Worm (Caenorhabditis elegans) whole organism, L3 larva: ENCODE data around the gene enu-3.5.

Experiments
- R02D3.7 ChIP-seq: fragments of 150-350 bp; optimal IDR thresholded peaks from 2 replicates; lab custom pipeline; 2014; ENCODE audit warnings: missing biosample characterization, missing genetic modification characterization
- aly-2 ChIP-seq: fragments of 150-350 bp; optimal IDR thresholded peaks from 2 replicates; lab custom pipeline; 2014; ENCODE audit warnings: missing biosample characterization, missing genetic modification characterization
- ama-1 ChIP-seq: fragments of 150-350 bp; optimal IDR thresholded peaks from 2 replicates; lab custom pipeline; 2018
- ceh-16 ChIP-seq: sonication (generic microtip); optimal IDR thresholded peaks from 2 replicates; lab custom pipeline; 2017; ENCODE audit warnings: missing biosample characterization, missing genetic modification characterization
- ceh-28 ChIP-seq: fragments of 150-350 bp; optimal IDR thresholded peaks from 2 replicates; lab custom pipeline; 2014; ENCODE audit warnings: missing biosample characterization, missing genetic modification reagents, missing genetic modification characterization
- daf-12 ChIP-seq: fragments of 150-350 bp; optimal IDR thresholded peaks from 2 replicates; lab custom pipeline; 2014; ENCODE audit warnings: missing biosample characterization, missing genetic modification reagents, missing genetic modification characterization
- elt-1 ChIP-seq: fragments of 150-350 bp; optimal IDR thresholded peaks from 2 replicates; lab custom pipeline; 2014; ENCODE audit warnings: missing biosample characterization, missing genetic modification characterization
- elt-2 ChIP-seq: sonication (generic microtip); optimal IDR thresholded peaks from 2 replicates; lab custom pipeline; 2016; ENCODE audit warnings: missing genetic modification reagents, mild to moderate bottlenecking, missing genetic modification characterization, missing compliant biosample characterization
- elt-3 ChIP-seq, 3 experiments: fragments of 150-350 bp in 1 of 3; sonication (generic microtip) in 2 of 3; optimal IDR thresholded peaks; 2 replicates in 2 of 3; 4 replicates in 1 of 3; lab custom pipeline; 2014 to 2017; ENCODE audit warnings: missing biosample characterization in 3 of 3, missing genetic modification characterization in 3 of 3
- fkh-10 ChIP-seq: sonication (generic microtip); optimal IDR thresholded peaks from 2 replicates; lab custom pipeline; 2017; ENCODE audit warnings: missing biosample characterization, missing genetic modification reagents, missing genetic modification characterization
- fkh-2 ChIP-seq: fragments of 150-350 bp; optimal IDR thresholded peaks from 2 replicates; lab custom pipeline; 2014; ENCODE audit warnings: missing biosample characterization, missing genetic modification reagents, missing genetic modification characterization
- fos-1 ChIP-seq: fragments of 150-350 bp; optimal IDR thresholded peaks from 2 replicates; lab custom pipeline; 2014; ENCODE audit warnings: missing biosample characterization, missing genetic modification characterization
- hmg-11 ChIP-seq: sonication (generic microtip); optimal IDR thresholded peaks from 2 replicates; lab custom pipeline; 2016; ENCODE audit warnings: missing genetic modification characterization, missing compliant biosample characterization
- jun-1 ChIP-seq: fragments of 150-350 bp; optimal IDR thresholded peaks from 2 replicates; lab custom pipeline; 2014; ENCODE audit warnings: missing biosample characterization, missing genetic modification reagents, missing genetic modification characterization
- lin-15B ChIP-seq: fragments of 150-350 bp; optimal IDR thresholded peaks from 2 replicates; lab custom pipeline; 2014; ENCODE audit warnings: missing biosample characterization, missing genetic modification characterization
- lin-39 ChIP-seq: fragments of 150-350 bp; optimal IDR thresholded peaks from 2 replicates; lab custom pipeline; 2018; ENCODE audit warnings: missing biosample characterization, missing genetic modification reagents, missing genetic modification characterization
- mdl-1 ChIP-seq: fragments of 150-350 bp; optimal IDR thresholded peaks from 2 replicates; lab custom pipeline; 2014; ENCODE audit warnings: missing biosample characterization, missing genetic modification characterization
- mml-1 ChIP-seq: fragments of 150-350 bp; sonication (generic microtip); optimal IDR thresholded peaks from 3 replicates; lab custom pipeline; 2014; ENCODE audit warnings: missing biosample characterization, missing genetic modification characterization
- nfya-1 ChIP-seq: sonication (generic microtip); optimal IDR thresholded peaks from 2 replicates; lab custom pipeline; 2017; ENCODE audit warnings: missing genetic modification characterization, mild to moderate bottlenecking, missing compliant biosample characterization, antibody characterized with exemption, moderate library complexity; ENCODE audit not compliant: insufficient read depth
- nhr-11 ChIP-seq: fragments of 150-350 bp; optimal IDR thresholded peaks from 2 replicates; lab custom pipeline; 2014; ENCODE audit warnings: missing biosample characterization, missing genetic modification characterization
- nhr-12 ChIP-seq: fragments of 150-350 bp; optimal IDR thresholded peaks from 2 replicates; lab custom pipeline; 2014; ENCODE audit warnings: missing biosample characterization, missing genetic modification characterization
- nhr-23 ChIP-seq: fragments of 150-350 bp; optimal IDR thresholded peaks from 2 replicates; lab custom pipeline; 2014; ENCODE audit warnings: missing biosample characterization, missing genetic modification reagents, missing genetic modification characterization
- nhr-237 ChIP-seq: fragments of 150-350 bp; optimal IDR thresholded peaks from 2 replicates; lab custom pipeline; 2014; ENCODE audit warnings: missing biosample characterization, missing genetic modification characterization
- nhr-25 ChIP-seq: sonication (generic microtip); optimal IDR thresholded peaks from 2 replicates; lab custom pipeline; 2017; ENCODE audit warnings: missing biosample characterization, missing genetic modification characterization
- nhr-28 ChIP-seq: fragments of 150-350 bp; optimal IDR thresholded peaks from 2 replicates; lab custom pipeline; 2014; ENCODE audit warnings: missing biosample characterization, missing genetic modification characterization
- nhr-67 ChIP-seq: fragments of 150-350 bp; optimal IDR thresholded peaks from 2 replicates; lab custom pipeline; 2014; ENCODE audit warnings: missing biosample characterization, missing genetic modification characterization
- nhr-76 ChIP-seq: fragments of 150-350 bp; sonication (generic microtip); optimal IDR thresholded peaks from 5 replicates; lab custom pipeline; 2014; ENCODE audit warnings: missing biosample characterization, missing genetic modification characterization
- nhr-77 ChIP-seq: fragments of 150-350 bp; optimal IDR thresholded peaks from 2 replicates; lab custom pipeline; 2014; ENCODE audit warnings: missing biosample characterization, missing genetic modification characterization
- pha-4 ChIP-seq: fragments of 150-350 bp; optimal IDR thresholded peaks from 2 replicates; lab custom pipeline; 2014; ENCODE audit warnings: missing biosample characterization, missing genetic modification reagents, missing genetic modification characterization
- pqm-1 ChIP-seq: fragments of 150-350 bp; optimal IDR thresholded peaks from 2 replicates; lab custom pipeline; 2017; ENCODE audit warnings: missing biosample characterization, missing genetic modification characterization, inconsistent platforms
- sea-2 ChIP-seq: fragments of 150-350 bp; sonication (generic microtip); optimal IDR thresholded peaks from 4 replicates; lab custom pipeline; 2014; ENCODE audit warnings: missing biosample characterization, missing genetic modification reagents, missing genetic modification characterization
- skn-1 ChIP-seq: fragments of 150-350 bp; optimal IDR thresholded peaks from 2 replicates; lab custom pipeline; 2014; ENCODE audit warnings: missing biosample characterization, missing genetic modification characterization
- snpc-4 ChIP-seq: fragments of 150-350 bp; optimal IDR thresholded peaks from 2 replicates; lab custom pipeline; 2014; ENCODE audit warnings: missing biosample characterization, missing genetic modification characterization
- unc-39 ChIP-seq: sonication (generic microtip); optimal IDR thresholded peaks from 4 replicates; lab custom pipeline; 2017; ENCODE audit warnings: missing biosample characterization, missing genetic modification characterization
- zag-1 ChIP-seq: fragments of 150-350 bp; optimal IDR thresholded peaks from 2 replicates; lab custom pipeline; 2014; ENCODE audit warnings: missing biosample characterization, missing genetic modification characterization
- ztf-11 ChIP-seq: fragments of 150-350 bp; optimal IDR thresholded peaks from 2 replicates; lab custom pipeline; 2014; ENCODE audit warnings: missing biosample characterization, missing genetic modification characterization
- ztf-4 ChIP-seq: fragments of 150-350 bp; optimal IDR thresholded peaks from 2 replicates; lab custom pipeline; 2014; ENCODE audit warnings: missing biosample characterization, missing genetic modification characterization

Gene enu-3.5

ce11 chrIII:12877527-12878234 lies at the start of gene enu-3.5, which contains the start of gene cec-7:
TSS of gene enu-3.5 (plus strand) at chrIII:12878196.
TSS of gene cec-7 (minus strand) at chrIII:12877577.
- no peak for TF ChIP-seq nhr-76 (tag; lab: Kevin White, UChicago)
- no peak for TF ChIP-seq zag-1 (tag; lab: Kevin White, UChicago)
- TF ChIP-seq elt-2 (tag; lab: Kevin White, UChicago) = no peak
- no peak for TF ChIP-seq unc-39
- no peak for TF ChIP-seq fkh-2 (tag; lab: Kevin White, UChicago)
- no peak for TF ChIP-seq fkh-10 (GFP tag; lab: Kevin White, UChicago)
- no peak for TF ChIP-seq nhr-28 (tag; lab: Kevin White, UChicago)
- no peak for TF ChIP-seq nhr-23 (tag; lab: Kevin White, UChicago)
- TF ChIP-seq jun-1 (tag; lab: Kevin White, UChicago) = no peak
- no peak for TF ChIP-seq nhr-77 (tag; lab: Kevin White, UChicago)
- no peak for TF ChIP-seq lin-39
- no peak for TF ChIP-seq daf-12

DNA sequence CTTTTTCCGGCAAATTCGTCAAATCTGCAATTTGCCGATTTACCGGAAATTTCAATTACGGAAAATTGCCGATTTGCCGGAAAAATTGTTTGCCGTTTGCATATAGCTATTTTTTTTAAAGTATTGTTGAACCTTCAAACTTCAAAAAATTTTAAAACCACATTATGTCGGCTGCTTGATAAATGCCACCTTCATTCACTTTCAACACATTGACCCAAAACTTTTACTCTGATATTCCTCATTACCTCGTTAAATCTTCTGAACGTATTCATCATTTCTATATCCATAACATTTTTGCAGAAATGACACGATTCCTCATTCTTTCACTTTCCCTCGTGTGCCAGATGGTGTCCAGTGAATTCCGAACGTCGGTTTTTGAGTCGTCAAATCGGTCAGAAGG lies 48.9 kb upstream of the enu-3.5 start, which contains the start of gene Y37D8A.3:
Gene Y37D8A.3 (plus strand): TSS at position 301 of the 400 bp plus-strand sequence.
- TF ChIP-seq elt-2 (tag; lab: Kevin White, UChicago) (no peak), nhr-67 (tag; lab: Kevin White, UChicago) (no peak), fos-1 (tag; lab: Kevin White, UChicago) (no peak), ztf-4 (tag; lab: Kevin White, UChicago) (no peak), mml-1 (no peak), ceh-28 (no peak), pqm-1 (tag; lab: Kevin White, UChicago) (no peak), daf-12 (no peak)

- peak; percentile 64 for TF ChIP-seq elt-2 (tag; lab: Kevin White, UChicago)
- no peak for TF ChIP-seq daf-12
- TF ChIP-seq, all 47 proteins: peak for 1
Measured at ce11 chrIII:12831696-12832095, 46.3 kb upstream of the enu-3.5 start.

DNA sequence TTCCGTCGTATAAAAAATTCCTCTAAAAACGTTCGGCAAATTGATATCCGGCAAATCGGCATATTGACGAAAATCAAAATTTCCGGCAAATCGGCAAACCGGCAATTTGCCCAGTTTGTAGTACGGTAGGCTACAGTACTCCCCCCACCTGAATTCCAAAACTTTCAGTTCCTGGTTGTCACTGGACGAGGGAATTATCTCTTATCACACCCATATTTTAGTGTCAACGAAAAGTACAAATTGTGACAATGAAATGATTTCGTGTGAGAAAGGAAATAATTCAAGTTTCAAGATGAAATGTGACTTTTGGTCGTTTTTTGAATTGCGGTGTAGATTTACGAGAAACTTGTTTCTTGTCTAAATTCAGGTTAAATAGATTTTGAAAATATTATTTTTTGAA lies 44.9 kb upstream of the enu-3.5 start:
- peak; percentile 53 for TF ChIP-seq elt-2 (tag; lab: Kevin White, UChicago)
- no peak for TF ChIP-seq nhr-25 (tag; lab: Kevin White, UChicago)

- TF ChIP-seq ama-1 (lab: Kevin White, UChicago) = peak; percentile 63
- TF ChIP-seq sea-2 = no peak
- TF ChIP-seq R02D3.7 = peak; percentile 55
- TF ChIP-seq aly-2 (tag; lab: Kevin White, UChicago) = no peak
Measured at ce11 chrIII:12836742-12837285, 41.2 kb upstream of the enu-3.5 start.

- TF ChIP-seq lin-15B (tag; lab: Kevin White, UChicago) (peak; percentile 5), ztf-4 (tag; lab: Kevin White, UChicago) (no peak), nfya-1 (tag; lab: Kevin White, UChicago) (peak; percentile 94), ama-1 (lab: Kevin White, UChicago) (no peak), pha-4 (tag; lab: Kevin White, UChicago) (no peak)
- TF ChIP-seq, all 47 proteins: peak for 2
Measured at ce11 chrIII:12838299-12838698, 39.7 kb upstream of the enu-3.5 start.

DNA sequence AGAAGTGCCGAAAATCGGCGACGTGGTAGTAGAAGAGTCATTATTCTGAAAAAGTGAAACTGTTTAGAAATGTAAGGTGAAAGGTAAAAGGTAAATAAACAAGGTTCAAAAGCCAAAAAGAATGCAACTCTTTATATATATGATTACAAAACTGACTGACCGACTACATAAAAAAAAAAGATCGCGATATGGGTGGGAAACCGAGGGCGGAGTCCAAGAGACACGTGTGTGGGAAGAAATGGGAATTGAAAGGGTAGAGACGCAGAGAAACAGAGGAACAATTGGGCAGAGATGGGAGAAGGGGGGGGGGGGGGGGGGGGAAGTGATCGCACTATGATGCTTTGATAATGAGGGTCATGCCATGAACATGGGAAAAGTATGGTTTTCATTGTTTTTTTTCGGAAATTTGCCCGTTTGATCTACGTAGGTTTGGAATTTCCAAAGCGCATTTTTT lies 39.1 kb upstream of the enu-3.5 start, which contains the start of gene Y37D8A.4:
Gene Y37D8A.4 (minus strand): TSS at position 51 of the 454 bp plus-strand sequence.
- peak; percentile 31 for TF ChIP-seq nfya-1 (tag; lab: Kevin White, UChicago)
- TF ChIP-seq elt-2 (tag; lab: Kevin White, UChicago) = peak; percentile 74
- TF ChIP-seq mdl-1 (tag; lab: Kevin White, UChicago) = peak; percentile 58
- TF ChIP-seq elt-1 (tag; lab: Kevin White, UChicago) = no peak
- TF ChIP-seq nhr-11 (tag; lab: Kevin White, UChicago) = no peak
- TF ChIP-seq jun-1 (tag; lab: Kevin White, UChicago) = peak; percentile 8
- TF ChIP-seq zag-1 (tag; lab: Kevin White, UChicago) = no peak
- no peak for TF ChIP-seq lin-39
- no peak for TF ChIP-seq ztf-4 (tag; lab: Kevin White, UChicago)
- TF ChIP-seq skn-1 (tag; lab: Kevin White, UChicago) = no peak
- no peak for TF ChIP-seq nhr-76 (tag; lab: Kevin White, UChicago)
- peak; percentile 19 for TF ChIP-seq hmg-11 (tag; lab: Kevin White, UChicago)
- TF ChIP-seq elt-3 (tag; optimal IDR thresholded peaks at IDR 0.05; lab: Kevin White, UChicago) = no peak
- no peak for TF ChIP-seq R02D3.7
- TF ChIP-seq nhr-25 (tag; lab: Kevin White, UChicago) = no peak
- TF ChIP-seq nhr-23 (tag; lab: Kevin White, UChicago) = peak; percentile 29
- TF ChIP-seq nhr-28 (tag; lab: Kevin White, UChicago) = no peak
- TF ChIP-seq lin-15B (tag; lab: Kevin White, UChicago) = no peak
- TF ChIP-seq ztf-11 (tag; lab: Kevin White, UChicago) = no peak
- TF ChIP-seq ceh-16 (tag; lab: Kevin White, UChicago) = no peak
- TF ChIP-seq nhr-12 = no peak
- no peak for TF ChIP-seq fkh-2 (tag; lab: Kevin White, UChicago)
- no peak for TF ChIP-seq nhr-237
- no peak for TF ChIP-seq nhr-67 (tag; lab: Kevin White, UChicago)
- no peak for TF ChIP-seq snpc-4 (tag; lab: Kevin White, UChicago)
- no peak for TF ChIP-seq unc-39
